Worm (Caenorhabditis elegans): ENCODE results near the gene glr-6.

- TF ChIP-seq flt-1 (GFP tag; IDR thresholded peaks at IDR 0.05): no peak
- no peak for TF ChIP-seq scrt-1 (GFP tag; IDR thresholded peaks at IDR 0.05)
- no peak for TF ChIP-seq F13C5.2 (tag; optimal IDR thresholded peaks at IDR 0.05)
- no peak for TF ChIP-seq ama-1 (optimal IDR thresholded peaks at IDR 0.05)
- TF ChIP-seq ceh-13 (GFP tag; optimal IDR thresholded peaks at IDR 0.05): no peak
- no peak for TF ChIP-seq sea-1 (GFP tag; conservative IDR thresholded peaks at IDR 0.05)
- no peak for TF ChIP-seq pes-1 (GFP tag; IDR thresholded peaks at IDR 0.05)
- TF ChIP-seq hnd-1 (tag; optimal IDR thresholded peaks at IDR 0.05): no peak
- TF ChIP-seq hmg-4 (GFP tag; optimal IDR thresholded peaks at IDR 0.05): no peak
- TF ChIP-seq aly-1 (tag; optimal IDR thresholded peaks at IDR 0.05): no peak
- no peak for TF ChIP-seq tbx-11 (GFP tag; IDR thresholded peaks at IDR 0.05)
- TF ChIP-seq B0310.2 (tag; optimal IDR thresholded peaks at IDR 0.05): no peak
- no peak for TF ChIP-seq ets-7 (tag; optimal IDR thresholded peaks at IDR 0.05)
- TF ChIP-seq hmbx-1 (tag; optimal IDR thresholded peaks at IDR 0.05): no peak
Measured at ce11 chrX:6850412-6850811, 9.9 kb upstream of the glr-6 start.

Measured in whole organism, early embryonic.